Worm (Caenorhabditis elegans): ENCODE data around the gene C56A3.6.

- TF ChIP-seq nhr-28 (tag; optimal IDR thresholded peaks at IDR 0.05) (no peak), ama-1 (optimal IDR thresholded peaks at IDR 0.05) (no peak), ces-1 (GFP tag; optimal IDR thresholded peaks at IDR 0.05) (no peak), nhr-237 (tag; optimal IDR thresholded peaks at IDR 0.05) (no peak), pqm-1 (tag; optimal IDR thresholded peaks at IDR 0.05) (no peak), unc-39 (tag; optimal IDR thresholded peaks at IDR 0.05) (no peak), dve-1 (tag; optimal IDR thresholded peaks at IDR 0.05; ENCODE audit: insufficient read depth) (no peak), nhr-76 (tag; optimal IDR thresholded peaks at IDR 0.05) (no peak), lin-13 (GFP tag; optimal IDR thresholded peaks at IDR 0.05) (no peak), nhr-111 (GFP tag; optimal IDR thresholded peaks at IDR 0.05) (no peak), fos-1 (tag; optimal IDR thresholded peaks at IDR 0.05) (no peak), duxl-1 (tag; optimal IDR thresholded peaks at IDR 0.05; ENCODE audit: poor library complexity) (no peak), nhr-41 (GFP tag; IDR thresholded peaks at IDR 0.05) (no peak), Y5F2A.4 (GFP tag; optimal IDR thresholded peaks at IDR 0.05) (no peak)
These were observed at the start of gene C56A3.6 for ce11 chrV:13556297-13556696.
